Fruit fly (Drosophila melanogaster): Measurements from ENCODE around the gene CG2258.
A peak's percentile ranks its signal among the peaks of the same experiment; 100 is the strongest.

The CG2258 gene

DNA sequence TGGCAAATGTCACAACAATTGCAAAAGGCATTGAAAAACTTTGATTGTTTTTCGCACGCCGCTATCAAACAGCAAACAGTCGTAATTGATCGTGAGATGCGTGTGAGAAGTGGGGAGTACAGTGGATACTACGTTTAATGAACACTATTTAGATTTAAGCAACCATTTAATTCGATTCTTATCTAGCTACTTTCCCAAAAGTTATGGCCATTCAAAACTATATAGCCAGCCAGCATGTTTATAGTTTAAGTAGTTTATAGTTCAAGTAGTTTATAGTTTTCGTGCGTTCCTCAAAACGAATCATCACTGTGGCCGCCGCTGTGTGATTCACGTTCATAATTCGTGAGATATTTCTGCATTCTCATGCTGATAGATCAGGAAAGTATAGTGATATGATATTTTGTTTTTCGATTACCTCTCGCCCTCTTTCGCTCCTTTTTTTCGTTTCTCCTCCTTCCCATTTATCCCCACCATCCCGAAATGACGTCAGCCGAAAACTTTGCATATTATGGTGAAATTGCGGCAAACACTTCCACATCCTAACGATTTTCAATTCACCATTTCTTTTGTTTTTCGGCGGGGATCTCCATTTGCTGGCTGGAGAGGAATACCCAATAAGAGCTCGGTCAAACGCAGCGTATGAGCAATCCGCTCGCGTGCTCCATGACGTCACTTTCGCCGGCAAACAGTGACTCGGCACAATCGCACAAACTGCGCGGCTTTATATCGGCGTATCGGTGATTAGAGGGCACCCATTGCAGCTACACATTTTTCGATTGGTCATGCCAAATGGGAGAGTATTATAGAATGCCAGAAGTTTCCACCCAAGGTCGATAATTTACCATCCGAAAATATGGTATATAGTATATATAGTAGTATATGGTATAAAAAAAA, 11.7 kb upstream of the CG2258 start (continued):
- TF ChIP-seq Dek (tag; optimal IDR thresholded peaks at IDR 0.05) (peak; percentile 79), E2f1 (GFP tag; IDR thresholded peaks at IDR 0.05) (peak; percentile 43; the same call in 1 of the 2 replicates), H15 (GFP tag; IDR thresholded peaks at IDR 0.05) (0 out of 3 replicates have a peak, but pooled peaks have one; percentile 9), Sox100B (GFP tag; optimal IDR thresholded peaks at IDR 0.05) (peak; percentile 4), CG3163 (GFP tag; optimal IDR thresholded peaks at IDR 0.05) (peak; percentile 35), danr (GFP tag; IDR thresholded peaks at IDR 0.05) (no peak), CG31388 (GFP tag; optimal IDR thresholded peaks at IDR 0.05) (no peak), CG11695 (GFP tag; IDR thresholded peaks at IDR 0.05) (peak; percentile 58; the same call in 2 of the 3 replicates), Adf1 (GFP tag; IDR thresholded peaks at IDR 0.05) (peak; percentile 39; the same call in 1 of the 2 replicates), dati (GFP tag; IDR thresholded peaks at IDR 0.05) (no peak), CG9437 (GFP tag; optimal IDR thresholded peaks at IDR 0.05) (no peak), CG14710 (tag; optimal IDR thresholded peaks at IDR 0.05) (no peak), CG15514 (GFP tag; optimal IDR thresholded peaks at IDR 0.05) (peak; percentile 67), CoRest (tag; optimal IDR thresholded peaks at IDR 0.05) (peak; percentile 70), CG2116 (GFP tag; optimal IDR thresholded peaks at IDR 0.05) (no peak), lov (optimal IDR thresholded peaks at IDR 0.05) (no peak), lov (GFP tag; IDR thresholded peaks at IDR 0.05) (no peak), CG14014 (GFP tag; IDR thresholded peaks at IDR 0.05) (peak; percentile 71), usp (GFP tag; optimal IDR thresholded peaks at IDR 0.05) (no peak), zfh2 (GFP tag; optimal IDR thresholded peaks at IDR 0.05) (peak; percentile 78), CG10274 (GFP tag; optimal IDR thresholded peaks at IDR 0.05) (peak; percentile 38), HLH54F (GFP tag; optimal IDR thresholded peaks at IDR 0.05) (peak; percentile 63), CG14667 (GFP tag; IDR thresholded peaks at IDR 0.05) (peak; percentile 35; the same call in 1 of the 2 replicates), CG15073 (GFP tag; optimal IDR thresholded peaks at IDR 0.05) (no peak), CG15269 (tag; optimal IDR thresholded peaks at IDR 0.05) (peak; percentile 80), her (GFP tag; optimal IDR thresholded peaks at IDR 0.05) (peak; percentile 63), seq (GFP tag; IDR thresholded peaks at IDR 0.05) (no peak), Chrac-16 (GFP tag; optimal IDR thresholded peaks at IDR 0.05) (peak; percentile 23), stc (GFP tag; IDR thresholded peaks at IDR 0.05) (peak; percentile 33; the same call in 1 of the 2 replicates), TFAM (GFP tag; optimal IDR thresholded peaks at IDR 0.05) (no peak), CG12104 (GFP tag; optimal IDR thresholded peaks at IDR 0.05) (no peak), Deaf1 (tag; optimal IDR thresholded peaks at IDR 0.05) (peak; percentile 14), Dad (GFP tag; optimal IDR thresholded peaks at IDR 0.05) (no peak), CG12391 (tag; optimal IDR thresholded peaks at IDR 0.05) (peak; percentile 44), CG8765 (GFP tag; IDR thresholded peaks at IDR 0.05) (no peak; the same call in 1 of the 2 replicates), Fer1 (GFP tag; optimal IDR thresholded peaks at IDR 0.05) (peak; percentile 75), prd (optimal IDR thresholded peaks at IDR 0.05) (no peak), prd (GFP tag; IDR thresholded peaks at IDR 0.05) (peak; percentile 47; the same call in 2 of the 3 replicates), CG1529 (GFP tag; optimal IDR thresholded peaks at IDR 0.05) (no peak), trem (tag; optimal IDR thresholded peaks at IDR 0.05) (no peak), Scr (GFP tag; IDR thresholded peaks at IDR 0.05; ENCODE audit: partially characterized antibody) (no peak), CG34224 (GFP tag; IDR thresholded peaks at IDR 0.05; ENCODE audit: partially characterized antibody) (no peak), ind (GFP tag; optimal IDR thresholded peaks at IDR 0.05) (peak; percentile 56), crc (GFP tag; optimal IDR thresholded peaks at IDR 0.05) (no peak), CG9817 (tag; optimal IDR thresholded peaks at IDR 0.05) (peak; percentile 71), hb (GFP tag; IDR thresholded peaks at IDR 0.05; ENCODE audit: partially characterized antibody) (no peak), CG17568 (GFP tag; optimal IDR thresholded peaks at IDR 0.05) (peak; percentile 2), crol (GFP tag; IDR thresholded peaks at IDR 0.05) (no peak), lbe (GFP tag; optimal IDR thresholded peaks at IDR 0.05) (no peak)

Data from whole organism, embryonic.